Worm (Caenorhabditis elegans) whole organism, L1 larva: Measurements from ENCODE around the gene T09A5.5.

Source experiments
- C04F5.9 ChIP-seq: sonication (generic microtip); optimal IDR thresholded peaks from 2 replicates; lab custom pipeline; 2016; ENCODE audit warnings: missing genetic modification characterization, missing compliant biosample characterization
- F16B12.6 ChIP-seq: fragments of 150-350 bp; optimal IDR thresholded peaks from 2 replicates; lab custom pipeline; 2014; ENCODE audit warnings: missing biosample characterization, missing genetic modification characterization
- Y116A8C.19 ChIP-seq: sonication (generic microtip); optimal IDR thresholded peaks from 2 replicates; lab custom pipeline; 2016; ENCODE audit warnings: missing compliant biosample characterization, missing genetic modification characterization, borderline replicate concordance
- aha-1 ChIP-seq: fragments of 150-350 bp; optimal IDR thresholded peaks from 2 replicates; lab custom pipeline; 2014; ENCODE audit warnings: missing biosample characterization, missing genetic modification characterization
- ama-1 ChIP-seq: fragments of 150-350 bp; optimal IDR thresholded peaks from 2 replicates; lab custom pipeline; 2014
- blmp-1 ChIP-seq: fragments of 150-350 bp; optimal IDR thresholded peaks from 2 replicates; lab custom pipeline; 2014; ENCODE audit warnings: missing biosample characterization, missing genetic modification characterization
- ceh-82 ChIP-seq, 3 experiments: fragments of 150-350 bp in 1 of 3; sonication (generic microtip) in 2 of 3; optimal IDR thresholded peaks; 2 replicates each; lab custom pipeline; 2014 to 2017; ENCODE audit warnings: missing biosample characterization in 3 of 3, missing genetic modification characterization in 3 of 3
- ceh-88 ChIP-seq: fragments of 200-800 bp; sonication (Bioruptor generic); IDR thresholded peaks from 2 replicates; pipeline ENCODE4 v1.3.6; 2022; ENCODE audit warnings: missing genetic modification characterization, missing compliant biosample characterization
- ces-1 ChIP-seq: fragments of 150-350 bp; optimal IDR thresholded peaks from 2 replicates; lab custom pipeline; 2014; ENCODE audit warnings: missing biosample characterization, missing genetic modification reagents, missing genetic modification characterization
- dpl-1 ChIP-seq, 3 experiments: fragments of 150-350 bp in 2 of 3; sonication (generic microtip) in 1 of 3; optimal IDR thresholded peaks; 2 replicates each; lab custom pipeline; 2014 to 2017; ENCODE audit warnings: missing biosample characterization in 3 of 3, missing genetic modification characterization in 3 of 3, missing genetic modification reagents in 3 of 3
- dsc-1 ChIP-seq: sonication (generic microtip); optimal IDR thresholded peaks from 2 replicates; lab custom pipeline; 2016; ENCODE audit warnings: mild to moderate bottlenecking, missing genetic modification characterization, missing compliant biosample characterization
- efl-1 ChIP-seq, 4 experiments: fragments of 150-350 bp; optimal IDR thresholded peaks in 3 of 4; peaks in 1 of 4; 1 replicate in 1 of 4; 2 replicates in 3 of 4; lab custom pipeline; 2014; ENCODE audit warnings: missing biosample characterization in 2 of 4, missing genetic modification characterization in 2 of 4, missing genetic modification reagents in 2 of 4
- egl-13 ChIP-seq: sonication (generic microtip); optimal IDR thresholded peaks from 2 replicates; lab custom pipeline; 2016; ENCODE audit warnings: missing genotype, missing genetic modification reagents, missing genetic modification characterization, missing compliant biosample characterization
- egl-27 ChIP-seq, 2 experiments: fragments of 150-350 bp in 1 of 2; sonication (generic microtip); optimal IDR thresholded peaks; 3 replicates each; lab custom pipeline; 2017 to 2018; ENCODE audit warnings: missing biosample characterization in 2 of 2, missing genetic modification characterization in 2 of 2, missing genetic modification reagents in 2 of 2
- elt-2 ChIP-seq: sonication (generic microtip); optimal IDR thresholded peaks from 2 replicates; lab custom pipeline; 2016; ENCODE audit warnings: missing genetic modification characterization, mild to moderate bottlenecking, inconsistent platforms, missing compliant biosample characterization, missing genetic modification reagents
- elt-3 ChIP-seq, 6 experiments: fragments of 150-350 bp in 1 of 6; sonication (generic microtip); optimal IDR thresholded peaks; 2 replicates each; lab custom pipeline; 2017 to 2018; ENCODE audit warnings: missing biosample characterization in 6 of 6, missing genetic modification characterization in 6 of 6, inconsistent platforms in 1 of 6
- fkh-4 ChIP-seq: sonication (generic microtip); optimal IDR thresholded peaks from 2 replicates; lab custom pipeline; 2016; ENCODE audit warnings: missing compliant biosample characterization, missing genetic modification characterization, borderline replicate concordance
- fkh-8 ChIP-seq: sonication (generic microtip); optimal IDR thresholded peaks from 2 replicates; lab custom pipeline; 2016; ENCODE audit warnings: mild to moderate bottlenecking, missing genetic modification characterization, missing compliant biosample characterization
- hlh-4 ChIP-seq: sonication (generic microtip); optimal IDR thresholded peaks from 2 replicates; lab custom pipeline; 2016; ENCODE audit warnings: mild to moderate bottlenecking, missing genetic modification characterization, missing compliant biosample characterization
- hpl-2 ChIP-seq: fragments of 150-350 bp; optimal IDR thresholded peaks from 2 replicates; lab custom pipeline; 2014; ENCODE audit warnings: missing biosample characterization, missing genetic modification reagents, missing genetic modification characterization
- irx-1 ChIP-seq: sonication (generic microtip); optimal IDR thresholded peaks from 2 replicates; lab custom pipeline; 2016; ENCODE audit warnings: missing genetic modification characterization, missing compliant biosample characterization
- jun-1 ChIP-seq: fragments of 150-350 bp; optimal IDR thresholded peaks from 2 replicates; lab custom pipeline; 2014; ENCODE audit warnings: missing biosample characterization, missing genetic modification reagents, missing genetic modification characterization
- lin-13 ChIP-seq: fragments of 150-350 bp; optimal IDR thresholded peaks from 2 replicates; lab custom pipeline; 2014; ENCODE audit warnings: missing biosample characterization, missing genetic modification reagents, missing genetic modification characterization
- lin-14 ChIP-seq: fragments of 200-800 bp; sonication (Bioruptor generic); optimal IDR thresholded peaks from 2 replicates; lab custom pipeline; 2018; ENCODE audit warnings: mild to moderate bottlenecking, missing genetic modification characterization, moderate library complexity, missing compliant biosample characterization
- lir-3 ChIP-seq: sonication (generic microtip); optimal IDR thresholded peaks from 2 replicates; lab custom pipeline; 2016; ENCODE audit warnings: mild to moderate bottlenecking, missing genetic modification characterization, moderate library complexity, missing compliant biosample characterization; ENCODE audit not compliant: poor library complexity
- lsy-2 ChIP-seq, 2 experiments: fragments of 150-350 bp; optimal IDR thresholded peaks; 2 replicates each; lab custom pipeline; 2014; ENCODE audit warnings: missing biosample characterization in 2 of 2, missing genetic modification characterization in 2 of 2
- mef-2 ChIP-seq: fragments of 150-350 bp; optimal IDR thresholded peaks from 2 replicates; lab custom pipeline; 2014; ENCODE audit warnings: missing biosample characterization, missing genetic modification characterization
- nhr-11 ChIP-seq: fragments of 150-350 bp; optimal IDR thresholded peaks from 2 replicates; lab custom pipeline; 2014; ENCODE audit warnings: missing biosample characterization, missing genetic modification characterization
- nhr-12 ChIP-seq: sonication (generic microtip); optimal IDR thresholded peaks from 2 replicates; lab custom pipeline; 2017; ENCODE audit warnings: missing biosample characterization, missing genetic modification characterization
- nhr-19 ChIP-seq: fragments of 200-800 bp; sonication (Bioruptor generic); conservative IDR thresholded peaks from 2 replicates; pipeline ENCODE4 v1.3.6; 2022; ENCODE audit warnings: missing genetic modification characterization, missing compliant biosample characterization
- nhr-20 ChIP-seq: sonication (generic microtip); optimal IDR thresholded peaks from 2 replicates; lab custom pipeline; 2016; ENCODE audit warnings: mild to moderate bottlenecking, missing genetic modification characterization, missing compliant biosample characterization
- nhr-47 ChIP-seq: sonication (generic microtip); optimal IDR thresholded peaks from 2 replicates; lab custom pipeline; 2016; ENCODE audit warnings: mild to moderate bottlenecking, missing genetic modification characterization, moderate library complexity, missing compliant biosample characterization
- nhr-71 ChIP-seq: sonication (generic microtip); optimal IDR thresholded peaks from 2 replicates; lab custom pipeline; 2016; ENCODE audit warnings: mild to moderate bottlenecking, missing genetic modification characterization, moderate library complexity, missing compliant biosample characterization
- nhr-77 ChIP-seq: fragments of 150-350 bp; optimal IDR thresholded peaks from 2 replicates; lab custom pipeline; 2014; ENCODE audit warnings: missing biosample characterization, missing genetic modification characterization
- nhr-84 ChIP-seq: sonication (generic microtip); optimal IDR thresholded peaks from 2 replicates; lab custom pipeline; 2017; ENCODE audit warnings: missing biosample characterization, missing genetic modification characterization
- nhr-85 ChIP-seq: sonication (generic microtip); peaks from one replicate; lab custom pipeline; 2016; ENCODE audit warnings: missing genetic modification characterization, inconsistent platforms, missing compliant biosample characterization
- nhr-90 ChIP-seq: sonication (generic microtip); optimal IDR thresholded peaks from 2 replicates; lab custom pipeline; 2016; ENCODE audit warnings: mild to moderate bottlenecking, missing genetic modification characterization, missing compliant biosample characterization; ENCODE audit not compliant: poor library complexity
- pag-3 ChIP-seq: sonication (generic microtip); optimal IDR thresholded peaks from 2 replicates; lab custom pipeline; 2017; ENCODE audit warnings: missing genetic modification characterization, mild to moderate bottlenecking, missing compliant biosample characterization, antibody characterized with exemption, borderline replicate concordance; ENCODE audit not compliant: insufficient read depth
- pax-3 ChIP-seq: fragments of 200-800 bp; sonication (Bioruptor generic); optimal IDR thresholded peaks from 2 replicates; lab custom pipeline; 2018; ENCODE audit warnings: mild to moderate bottlenecking, missing genetic modification characterization, moderate library complexity, missing compliant biosample characterization
- rnt-1 ChIP-seq: sonication (generic microtip); optimal IDR thresholded peaks from 2 replicates; lab custom pipeline; 2016; ENCODE audit warnings: mild to moderate bottlenecking, missing genetic modification characterization, moderate library complexity, missing compliant biosample characterization
- skn-1 ChIP-seq: fragments of 150-350 bp; optimal IDR thresholded peaks from 2 replicates; lab custom pipeline; 2014; ENCODE audit warnings: missing biosample characterization, missing genetic modification characterization
- snpc-4 ChIP-seq: fragments of 150-350 bp; optimal IDR thresholded peaks from 2 replicates; lab custom pipeline; 2014; ENCODE audit warnings: missing biosample characterization, missing genetic modification characterization
- snu-23 ChIP-seq: sonication (generic microtip); optimal IDR thresholded peaks from 2 replicates; lab custom pipeline; 2016; ENCODE audit warnings: missing genetic modification characterization, missing compliant biosample characterization
- sptf-1 ChIP-seq: fragments of 150-350 bp; optimal IDR thresholded peaks from 2 replicates; lab custom pipeline; 2014; ENCODE audit warnings: missing biosample characterization, missing genetic modification characterization
- sup-37 ChIP-seq: fragments of 200-800 bp; sonication (Bioruptor generic); optimal IDR thresholded peaks from 2 replicates; lab custom pipeline; 2018; ENCODE audit warnings: mild to moderate bottlenecking, missing genetic modification characterization, missing compliant biosample characterization
- tbx-2 ChIP-seq: sonication (generic microtip); optimal IDR thresholded peaks from 2 replicates; lab custom pipeline; 2016; ENCODE audit warnings: missing genetic modification characterization, missing compliant biosample characterization
- tlp-1 ChIP-seq: fragments of 150-350 bp; optimal IDR thresholded peaks from 2 replicates; lab custom pipeline; 2014; ENCODE audit warnings: missing biosample characterization, missing genetic modification characterization
- unc-130 ChIP-seq: fragments of 150-350 bp; optimal IDR thresholded peaks from 2 replicates; lab custom pipeline; 2017; ENCODE audit warnings: missing biosample characterization, missing genetic modification characterization, inconsistent platforms
- unc-30 ChIP-seq: sonication (generic microtip); optimal IDR thresholded peaks from 2 replicates; lab custom pipeline; 2017; ENCODE audit warnings: missing biosample characterization, missing genetic modification characterization
- unc-62 ChIP-seq: fragments of 150-350 bp; optimal IDR thresholded peaks from 2 replicates; lab custom pipeline; 2014; ENCODE audit warnings: missing biosample characterization, missing genetic modification reagents, missing genetic modification characterization
- unc-86 ChIP-seq: sonication (generic microtip); optimal IDR thresholded peaks from 2 replicates; lab custom pipeline; 2016; ENCODE audit warnings: missing genetic modification characterization, missing compliant biosample characterization
- xbp-1 ChIP-seq: sonication (generic microtip); optimal IDR thresholded peaks from 2 replicates; lab custom pipeline; 2016; ENCODE audit warnings: missing genetic modification characterization, missing compliant biosample characterization
- ztf-11 ChIP-seq, 2 experiments: sonication (generic microtip); optimal IDR thresholded peaks; 2 replicates each; lab custom pipeline; 2016 to 2017; ENCODE audit warnings: missing genetic modification characterization in 2 of 2, missing biosample characterization in 1 of 2, missing compliant biosample characterization in 1 of 2

Gene T09A5.5

ce11 chrII:7887295-7887694, 33.7 kb upstream of the T09A5.5 start (continued):
- no peak for TF ChIP-seq lin-13 (GFP tag; lab: Kevin White, UChicago)
- TF ChIP-seq sptf-1 (tag; lab: Kevin White, UChicago), result no peak
- TF ChIP-seq egl-13 (tag; lab: Kevin White, UChicago), result no peak
- no peak for TF ChIP-seq elt-3 (tag; optimal IDR thresholded peaks at IDR 0.05; lab: Kevin White, UChicago)
- TF ChIP-seq unc-62 (GFP tag; lab: Kevin White, UChicago), result no peak
- peak; percentile 16 for TF ChIP-seq dsc-1 (tag; lab: Kevin White, UChicago)
- TF ChIP-seq rnt-1 (tag; lab: Kevin White, UChicago), result peak; percentile 33
- TF ChIP-seq snpc-4 (tag; lab: Kevin White, UChicago), result peak; percentile 28
- TF ChIP-seq nhr-90 (tag; lab: Kevin White, UChicago), result no peak
- no peak for TF ChIP-seq nhr-19 (GFP tag; lab: Robert Waterston, UW)
- TF ChIP-seq lir-3, result no peak
- TF ChIP-seq blmp-1 (tag; lab: Kevin White, UChicago), result peak; percentile 22
- TF ChIP-seq egl-27 (tag; optimal IDR thresholded peaks at IDR 0.05; lab: Kevin White, UChicago), result peak; percentile 7 to 11
- TF ChIP-seq fkh-4, result no peak
- TF ChIP-seq nhr-47 (tag; lab: Kevin White, UChicago), result peak; percentile 70
- peak; percentile 98 for TF ChIP-seq fkh-8 (tag; lab: Kevin White, UChicago)
- TF ChIP-seq lsy-2 (tag; optimal IDR thresholded peaks at IDR 0.05; lab: Kevin White, UChicago), result peak; percentile 43 to 68
- no peak for TF ChIP-seq tbx-2 (tag; lab: Kevin White, UChicago)
- no peak for TF ChIP-seq sup-37 (GFP tag; lab: Kevin White, UChicago)
- no peak for TF ChIP-seq ces-1 (GFP tag; lab: Kevin White, UChicago)
- peak; percentile 86 for TF ChIP-seq lin-14 (GFP tag; lab: Kevin White, UChicago)
- TF ChIP-seq tlp-1 (tag; lab: Kevin White, UChicago), result no peak
- TF ChIP-seq dpl-1 (GFP tag; optimal IDR thresholded peaks at IDR 0.05; lab: Kevin White, UChicago), result peak in 1 of 3 experiments; percentile 17
- TF ChIP-seq hpl-2, result no peak
- TF ChIP-seq mef-2 (tag; lab: Kevin White, UChicago), result no peak
- no peak for TF ChIP-seq unc-30 (tag; lab: Kevin White, UChicago)
- TF ChIP-seq jun-1 (tag; lab: Kevin White, UChicago), result peak; percentile 67
- peak in 2 of 3 experiments; percentile 9 to 63 for TF ChIP-seq ceh-82 (tag; optimal IDR thresholded peaks at IDR 0.05; lab: Kevin White, UChicago)
- TF ChIP-seq nhr-12 (tag; lab: Kevin White, UChicago), result no peak
- TF ChIP-seq pax-3, result peak; percentile 50
- TF ChIP-seq unc-130 (tag; lab: Kevin White, UChicago), result no peak
- no peak for TF ChIP-seq ceh-88
- TF ChIP-seq aha-1, result no peak
- TF ChIP-seq hlh-4, result no peak
- no peak for TF ChIP-seq ama-1 (lab: Kevin White, UChicago)
- TF ChIP-seq F16B12.6, result no peak
- no peak for TF ChIP-seq nhr-84 (tag; lab: Kevin White, UChicago)
- peak; percentile 54 for TF ChIP-seq nhr-20 (tag; lab: Kevin White, UChicago)
- TF ChIP-seq nhr-85 (tag; lab: Kevin White, UChicago), result no peak
- peak; percentile 83 for TF ChIP-seq nhr-71 (tag; lab: Kevin White, UChicago)
- no peak for TF ChIP-seq pag-3 (tag; lab: Kevin White, UChicago)
- TF ChIP-seq C04F5.9 (tag; lab: Kevin White, UChicago), result no peak
- TF ChIP-seq snu-23 (GFP tag; lab: Kevin White, UChicago), result peak; percentile 56
- TF ChIP-seq nhr-77 (tag; lab: Kevin White, UChicago), result no peak
- TF ChIP-seq ztf-11 (tag; optimal IDR thresholded peaks at IDR 0.05; lab: Kevin White, UChicago), result no peak
- TF ChIP-seq nhr-11 (tag; lab: Kevin White, UChicago), result peak; percentile 42
- no peak for TF ChIP-seq unc-86 (tag; lab: Kevin White, UChicago)
- peak; percentile 70 for TF ChIP-seq skn-1 (tag; lab: Kevin White, UChicago)
- no peak for TF ChIP-seq Y116A8C.19 (tag; lab: Kevin White, UChicago)
- TF ChIP-seq irx-1, result no peak
- TF ChIP-seq efl-1 (optimal IDR thresholded peaks at IDR 0.05; lab: Kevin White, UChicago), result peak; percentile 14 to 37
- no peak for TF ChIP-seq efl-1 (GFP tag; optimal IDR thresholded peaks at IDR 0.05 in 1 of 2; lab: Kevin White, UChicago)
- TF ChIP-seq elt-2, result no peak
- peak; percentile 31 for TF ChIP-seq xbp-1 (tag; lab: Kevin White, UChicago)
